Worm (Caenorhabditis elegans): ENCODE measurements around the gene nemp-1.

The nemp-1 gene

ce11 chrIII:429038-429437 lies 43.1 kb upstream of the nemp-1 start, which contains the start of gene cec-8:
TSS of gene cec-8 (plus strand) at chrIII:429338.
- TF ChIP-seq lin-26 (GFP tag; IDR thresholded peaks at IDR 0.05) = no peak
- no peak for TF ChIP-seq hrde-1 (tag; optimal IDR thresholded peaks at IDR 0.05; ENCODE audit: borderline replicate concordance)
- TF ChIP-seq fkh-3 (tag; optimal IDR thresholded peaks at IDR 0.05) = no peak
- no peak for TF ChIP-seq zim-3 (tag; optimal IDR thresholded peaks at IDR 0.05)
- TF ChIP-seq pha-4 (tag; optimal IDR thresholded peaks at IDR 0.05) = no peak
- TF ChIP-seq ztf-26 (tag; optimal IDR thresholded peaks at IDR 0.05) = no peak
- TF ChIP-seq nhr-120 (GFP tag; IDR thresholded peaks at IDR 0.05) = no peak
- TF ChIP-seq rcor-1 (GFP tag; IDR thresholded peaks at IDR 0.05) = no peak
- no peak for TF ChIP-seq hmg-1.2 (GFP tag; IDR thresholded peaks at IDR 0.05)
- no peak for TF ChIP-seq F23B12.7 (tag; optimal IDR thresholded peaks at IDR 0.05; ENCODE audit: insufficient read depth)

- TF ChIP-seq mel-28 (tag; optimal IDR thresholded peaks at IDR 0.05; ENCODE audit: borderline replicate concordance) = no peak
- no peak for TF ChIP-seq atf-7 (tag; optimal IDR thresholded peaks at IDR 0.05)
- TF ChIP-seq him-1 (tag; optimal IDR thresholded peaks at IDR 0.05) = no peak
- TF ChIP-seq nhr-179 (tag; optimal IDR thresholded peaks at IDR 0.05) = no peak
- peak; percentile 89 for TF ChIP-seq egrh-3 (GFP tag; IDR thresholded peaks at IDR 0.05)
- TF ChIP-seq Y67H2A.10 (GFP tag; conservative IDR thresholded peaks at IDR 0.05) = no peak
- TF ChIP-seq F10E7.11 (tag; optimal IDR thresholded peaks at IDR 0.05) = no peak
- TF ChIP-seq Y79H2A.3 (GFP tag; conservative IDR thresholded peaks at IDR 0.05) = no peak
- peak; percentile 40 for TF ChIP-seq nhr-80 (tag; optimal IDR thresholded peaks at IDR 0.05)
- TF ChIP-seq akir-1 (GFP tag; optimal IDR thresholded peaks at IDR 0.05) = no peak
- TF ChIP-seq dpff-1 (tag; optimal IDR thresholded peaks at IDR 0.05) = no peak
- TF ChIP-seq lin-26 (GFP tag; IDR thresholded peaks at IDR 0.05) = peak; percentile 27; the same call in 1 of the 2 replicates
- no peak for TF ChIP-seq tbx-9 (tag; optimal IDR thresholded peaks at IDR 0.05; ENCODE audit: borderline replicate concordance)
- no peak for TF ChIP-seq fkh-3 (tag; optimal IDR thresholded peaks at IDR 0.05)
- no peak for TF ChIP-seq nfya-1 (tag; optimal IDR thresholded peaks at IDR 0.05; ENCODE audit: borderline replicate concordance, insufficient read depth)
- no peak for TF ChIP-seq rpc-1 (optimal IDR thresholded peaks at IDR 0.05)
- TF ChIP-seq rpc-1 (tag; optimal IDR thresholded peaks at IDR 0.05) = no peak
- TF ChIP-seq xnd-1 (tag; optimal IDR thresholded peaks at IDR 0.05) = no peak
- TF ChIP-seq B0261.1 (tag; optimal IDR thresholded peaks at IDR 0.05) = no peak
- no peak for TF ChIP-seq sea-2 (GFP tag; IDR thresholded peaks at IDR 0.05)
- no peak for TF ChIP-seq F55B11.4 (tag; optimal IDR thresholded peaks at IDR 0.05; ENCODE audit: borderline replicate concordance, insufficient read depth)
- TF ChIP-seq attf-5 (GFP tag; optimal IDR thresholded peaks at IDR 0.05) = peak; percentile 62
- TF ChIP-seq somi-1 (GFP tag; optimal IDR thresholded peaks at IDR 0.05) = no peak
- TF ChIP-seq ztf-18 (tag; optimal IDR thresholded peaks at IDR 0.05) = no peak
- peak; percentile 20 for TF ChIP-seq ztf-22 (GFP tag; optimal IDR thresholded peaks at IDR 0.05)
- TF ChIP-seq B0336.3 (GFP tag; IDR thresholded peaks at IDR 0.05) = peak; percentile 69
- no peak for TF ChIP-seq nhr-90 (tag; optimal IDR thresholded peaks at IDR 0.05)
- no peak for TF ChIP-seq nfya-2 (GFP tag; IDR thresholded peaks at IDR 0.05)
- TF ChIP-seq K11D2.4 (GFP tag; IDR thresholded peaks at IDR 0.05) = 0 out of 2 replicates have a peak, but pooled peaks have one; percentile 47
- TF ChIP-seq chd-7 (tag; optimal IDR thresholded peaks at IDR 0.05) = no peak
- peak; percentile 26 for TF ChIP-seq ets-4 (GFP tag; optimal IDR thresholded peaks at IDR 0.05)
- no peak for TF ChIP-seq tbp1 (GFP tag; optimal IDR thresholded peaks at IDR 0.05)
- TF ChIP-seq nhr-27 (tag; optimal IDR thresholded peaks at IDR 0.05) = no peak
- TF ChIP-seq F33H1.4 (GFP tag; IDR thresholded peaks at IDR 0.05) = no peak
- no peak for TF ChIP-seq Y56A3A.18 (GFP tag; IDR thresholded peaks at IDR 0.05)
- peak; percentile 75 for TF ChIP-seq mcd-1 (GFP tag; IDR thresholded peaks at IDR 0.05)
- peak; percentile 30 for TF ChIP-seq lin-54 (GFP tag; optimal IDR thresholded peaks at IDR 0.05)
- TF ChIP-seq madf-3 (GFP tag; IDR thresholded peaks at IDR 0.05) = no peak
- TF ChIP-seq ceh-100 (GFP tag; IDR thresholded peaks at IDR 0.05) = no peak
- TF ChIP-seq F39B2.1 (GFP tag; IDR thresholded peaks at IDR 0.05) = no peak
- TF ChIP-seq athp-1 (tag; optimal IDR thresholded peaks at IDR 0.05) = no peak
Measured at ce11 chrIII:432988-433387, 39.1 kb upstream of the nemp-1 start.

Measured in whole organism, young adult.